Worm (Caenorhabditis elegans) whole organism, L3 larva: Measurements from ENCODE around the gene hmp-1.

ENCODE experiments used
- ceh-82 ChIP-seq: fragments of 150-350 bp; optimal IDR thresholded peaks from 2 replicates; lab custom pipeline; 2014; ENCODE audit warnings: missing biosample characterization, missing genetic modification characterization
- egl-27 ChIP-seq: sonication (generic microtip); optimal IDR thresholded peaks from 4 replicates; lab custom pipeline; 2017; ENCODE audit warnings: missing biosample characterization, missing genetic modification reagents, missing genetic modification characterization
- egl-5 ChIP-seq: fragments of 150-350 bp; optimal IDR thresholded peaks from 2 replicates; lab custom pipeline; 2017; ENCODE audit warnings: missing biosample characterization, missing genetic modification reagents, missing genetic modification characterization, inconsistent platforms
- elt-1 ChIP-seq: fragments of 150-350 bp; optimal IDR thresholded peaks from 2 replicates; lab custom pipeline; 2014; ENCODE audit warnings: missing biosample characterization, missing genetic modification characterization
- elt-2 ChIP-seq: sonication (generic microtip); optimal IDR thresholded peaks from 2 replicates; lab custom pipeline; 2016; ENCODE audit warnings: missing genetic modification reagents, mild to moderate bottlenecking, missing genetic modification characterization, missing compliant biosample characterization
- elt-3 ChIP-seq, 3 experiments: fragments of 150-350 bp in 1 of 3; sonication (generic microtip) in 2 of 3; optimal IDR thresholded peaks; 2 replicates in 2 of 3; 4 replicates in 1 of 3; lab custom pipeline; 2014 to 2017; ENCODE audit warnings: missing biosample characterization in 3 of 3, missing genetic modification characterization in 3 of 3
- hmg-11 ChIP-seq: sonication (generic microtip); optimal IDR thresholded peaks from 2 replicates; lab custom pipeline; 2016; ENCODE audit warnings: missing genetic modification characterization, missing compliant biosample characterization
- nhr-12 ChIP-seq: fragments of 150-350 bp; optimal IDR thresholded peaks from 2 replicates; lab custom pipeline; 2014; ENCODE audit warnings: missing biosample characterization, missing genetic modification characterization
- nhr-23 ChIP-seq: fragments of 150-350 bp; optimal IDR thresholded peaks from 2 replicates; lab custom pipeline; 2014; ENCODE audit warnings: missing biosample characterization, missing genetic modification reagents, missing genetic modification characterization
- nhr-237 ChIP-seq: fragments of 150-350 bp; optimal IDR thresholded peaks from 2 replicates; lab custom pipeline; 2014; ENCODE audit warnings: missing biosample characterization, missing genetic modification characterization
- nhr-25 ChIP-seq: sonication (generic microtip); optimal IDR thresholded peaks from 2 replicates; lab custom pipeline; 2017; ENCODE audit warnings: missing biosample characterization, missing genetic modification characterization
- nhr-67 ChIP-seq: fragments of 150-350 bp; optimal IDR thresholded peaks from 2 replicates; lab custom pipeline; 2014; ENCODE audit warnings: missing biosample characterization, missing genetic modification characterization
- pqm-1 ChIP-seq: fragments of 150-350 bp; optimal IDR thresholded peaks from 2 replicates; lab custom pipeline; 2017; ENCODE audit warnings: missing biosample characterization, missing genetic modification characterization, inconsistent platforms
- sea-2 ChIP-seq: fragments of 150-350 bp; sonication (generic microtip); optimal IDR thresholded peaks from 4 replicates; lab custom pipeline; 2014; ENCODE audit warnings: missing biosample characterization, missing genetic modification reagents, missing genetic modification characterization
- snpc-4 ChIP-seq: fragments of 150-350 bp; optimal IDR thresholded peaks from 2 replicates; lab custom pipeline; 2014; ENCODE audit warnings: missing biosample characterization, missing genetic modification characterization
- unc-62 ChIP-seq: fragments of 150-350 bp; sonication (generic microtip); optimal IDR thresholded peaks from 4 replicates; lab custom pipeline; 2014; ENCODE audit warnings: missing biosample characterization, missing genetic modification reagents, missing genetic modification characterization
- zag-1 ChIP-seq: fragments of 150-350 bp; optimal IDR thresholded peaks from 2 replicates; lab custom pipeline; 2014; ENCODE audit warnings: missing biosample characterization, missing genetic modification characterization
- ztf-4 ChIP-seq: fragments of 150-350 bp; optimal IDR thresholded peaks from 2 replicates; lab custom pipeline; 2014; ENCODE audit warnings: missing biosample characterization, missing genetic modification characterization

Gene hmp-1

DNA sequence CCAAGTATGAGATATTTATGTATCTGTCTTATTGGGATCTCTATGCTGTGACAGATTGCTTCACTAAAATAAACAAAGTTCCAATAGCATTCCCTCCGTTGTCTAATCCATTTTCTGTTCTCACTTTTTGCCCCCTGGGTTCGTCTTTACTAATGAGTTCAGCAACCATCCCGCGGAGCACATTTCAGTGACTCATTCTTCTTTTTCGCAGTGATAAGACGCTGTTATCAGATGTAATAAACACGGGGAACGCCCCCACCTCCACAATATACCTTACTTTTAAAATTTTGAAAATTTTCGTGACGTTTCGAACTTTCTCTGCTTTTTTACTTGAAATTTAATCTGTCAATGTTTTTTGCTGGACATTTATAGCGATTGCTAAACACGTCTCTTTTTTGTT, 54.5 kb downstream of the hmp-1 start:
- TF ChIP-seq elt-3 (tag; optimal IDR thresholded peaks at IDR 0.05; lab: Kevin White, UChicago) = no peak
- no peak for TF ChIP-seq nhr-23 (tag; lab: Kevin White, UChicago)
- no peak for TF ChIP-seq elt-1
- TF ChIP-seq zag-1 (tag; lab: Kevin White, UChicago) = no peak
- peak; percentile 72 for TF ChIP-seq pqm-1
- TF ChIP-seq elt-2 (tag; lab: Kevin White, UChicago) = peak; percentile 84

DNA sequence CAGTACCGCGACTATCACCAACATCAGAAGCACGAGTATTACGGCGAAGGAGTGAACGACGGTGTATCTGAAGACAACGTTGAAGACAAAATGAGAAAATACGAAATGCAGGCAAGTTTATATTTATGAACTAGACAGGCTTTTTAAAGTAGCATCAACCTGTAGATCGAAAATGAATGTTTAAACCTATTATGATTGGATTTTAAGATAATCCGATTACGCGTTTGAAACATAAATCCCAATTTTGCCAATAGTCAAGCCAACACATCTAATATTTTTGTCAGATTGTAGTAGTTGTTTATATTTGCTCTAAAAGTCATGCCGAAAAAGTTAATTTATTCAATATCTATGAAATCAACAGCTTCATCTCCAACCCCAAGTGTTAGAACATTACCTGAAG, 55.6 kb downstream of the hmp-1 start:
- TF ChIP-seq ceh-82 (no peak), ztf-4 (tag; lab: Kevin White, UChicago) (no peak), sea-2 (no peak), nhr-237 (tag; lab: Kevin White, UChicago) (no peak), nhr-67 (tag; lab: Kevin White, UChicago) (no peak), hmg-11 (no peak), egl-5 (tag; lab: Kevin White, UChicago) (no peak), nhr-12 (tag; lab: Kevin White, UChicago) (no peak), egl-27 (tag; lab: Kevin White, UChicago) (no peak), snpc-4 (tag; lab: Kevin White, UChicago) (no peak), nhr-25 (no peak), unc-62 (GFP tag; lab: Kevin White, UChicago) (no peak)
